Fruit fly (Drosophila melanogaster): ENCODE measurements around the gene Ubc6.

Ubc6 gene

dm6 chr3R:4952571-4952929 lies at the start of gene Ubc6:
TSS of gene Ubc6 (minus strand) at chr3R:4952682.
- TF ChIP-seq esn (GFP tag; optimal IDR thresholded peaks at IDR 0.05) (peak; percentile 61), Ets21C (GFP tag; optimal IDR thresholded peaks at IDR 0.05) (peak; percentile 60), vri (GFP tag; optimal IDR thresholded peaks at IDR 0.05) (peak; percentile 32), Sox14 (GFP tag; optimal IDR thresholded peaks at IDR 0.05) (peak; percentile 68), eg (GFP tag; IDR thresholded peaks at IDR 0.05) (no peak), CG8632 (GFP tag; optimal IDR thresholded peaks at IDR 0.05) (no peak), CG3919 (GFP tag; optimal IDR thresholded peaks at IDR 0.05) (peak; percentile 64), Smox (GFP tag; optimal IDR thresholded peaks at IDR 0.05) (peak; percentile 59), CG7368 (GFP tag; optimal IDR thresholded peaks at IDR 0.05) (peak; percentile 42), acj6 (GFP tag; optimal IDR thresholded peaks at IDR 0.05) (peak; percentile 45), Gug (GFP tag; IDR thresholded peaks at IDR 0.05) (no peak), topi (GFP tag; optimal IDR thresholded peaks at IDR 0.05) (peak; percentile 48), CG31627 (GFP tag; optimal IDR thresholded peaks at IDR 0.05) (peak; percentile 76), Hr4 (GFP tag; optimal IDR thresholded peaks at IDR 0.05) (peak; percentile 30), fd59A (GFP tag; optimal IDR thresholded peaks at IDR 0.05) (no peak), achi (GFP tag; optimal IDR thresholded peaks at IDR 0.05) (peak; percentile 12), fkh (GFP tag; optimal IDR thresholded peaks at IDR 0.05) (no peak), CG3032 (tag; optimal IDR thresholded peaks at IDR 0.05) (peak; percentile 48), Eip93F (GFP tag; optimal IDR thresholded peaks at IDR 0.05) (no peak), pdm3 (GFP tag; optimal IDR thresholded peaks at IDR 0.05) (peak; percentile 66), CG6276 (GFP tag; optimal IDR thresholded peaks at IDR 0.05) (no peak), CG10669 (GFP tag; optimal IDR thresholded peaks at IDR 0.05) (peak; percentile 75), CG6792 (GFP tag; optimal IDR thresholded peaks at IDR 0.05) (peak; percentile 23), Sox15 (GFP tag; optimal IDR thresholded peaks at IDR 0.05) (peak; percentile 29), CG4318 (GFP tag; optimal IDR thresholded peaks at IDR 0.05) (no peak), CG32006 (GFP tag; optimal IDR thresholded peaks at IDR 0.05) (no peak), CG6163 (GFP tag; IDR thresholded peaks at IDR 0.05) (no peak), CG34406 (GFP tag; optimal IDR thresholded peaks at IDR 0.05) (no peak), CG9139 (GFP tag; optimal IDR thresholded peaks at IDR 0.05) (no peak), CG6808 (GFP tag; optimal IDR thresholded peaks at IDR 0.05) (no peak), net (GFP tag; optimal IDR thresholded peaks at IDR 0.05) (no peak), salr (GFP tag; optimal IDR thresholded peaks at IDR 0.05) (peak in 1 of 2 experiments; percentile 28), cyc (GFP tag; optimal IDR thresholded peaks at IDR 0.05) (peak; percentile 66), CG15336 (GFP tag; IDR thresholded peaks at IDR 0.05) (no peak), CG10631 (GFP tag; optimal IDR thresholded peaks at IDR 0.05) (peak; percentile 49), Eip75B (GFP tag; optimal IDR thresholded peaks at IDR 0.05) (peak; percentile 49), CG11902 (GFP tag; optimal IDR thresholded peaks at IDR 0.05) (peak; percentile 33), lz (GFP tag; optimal IDR thresholded peaks at IDR 0.05) (peak; percentile 67), Ets96B (tag; optimal IDR thresholded peaks at IDR 0.05) (no peak), Sox102F (GFP tag; optimal IDR thresholded peaks at IDR 0.05) (peak; percentile 24), spab (GFP tag; optimal IDR thresholded peaks at IDR 0.05) (no peak), ss (GFP tag; optimal IDR thresholded peaks at IDR 0.05) (no peak), OdsH (GFP tag; optimal IDR thresholded peaks at IDR 0.05) (peak; percentile 62), dsx (GFP tag; optimal IDR thresholded peaks at IDR 0.05; ENCODE audit: poor library complexity, severe bottlenecking) (no peak), Lpt (GFP tag; optimal IDR thresholded peaks at IDR 0.05) (no peak), svp (GFP tag) (peak; percentile 77), Hr39 (GFP tag; optimal IDR thresholded peaks at IDR 0.05) (peak; percentile 76), CG1621 (tag; optimal IDR thresholded peaks at IDR 0.05) (peak; percentile 53), CG16779 (tag; optimal IDR thresholded peaks at IDR 0.05) (no peak), Eip78C (GFP tag) (no peak)
